Worm (Caenorhabditis elegans) whole organism, L3 larva: ENCODE measurements around the gene K01C8.2.

Experiments used
- ZK546.5 ChIP-seq: sonication (generic microtip); optimal IDR thresholded peaks from 2 replicates; lab custom pipeline; 2017; ENCODE audit warnings: missing biosample characterization, missing genetic modification characterization
- ama-1 ChIP-seq: fragments of 150-350 bp; optimal IDR thresholded peaks from 2 replicates; lab custom pipeline; 2018
- ceh-82 ChIP-seq: fragments of 150-350 bp; optimal IDR thresholded peaks from 2 replicates; lab custom pipeline; 2014; ENCODE audit warnings: missing biosample characterization, missing genetic modification characterization
- fkh-10 ChIP-seq: sonication (generic microtip); optimal IDR thresholded peaks from 2 replicates; lab custom pipeline; 2017; ENCODE audit warnings: missing biosample characterization, missing genetic modification reagents, missing genetic modification characterization
- fos-1 ChIP-seq: fragments of 150-350 bp; optimal IDR thresholded peaks from 2 replicates; lab custom pipeline; 2014; ENCODE audit warnings: missing biosample characterization, missing genetic modification characterization
- lsy-12 ChIP-seq: sonication (generic microtip); optimal IDR thresholded peaks from 2 replicates; lab custom pipeline; 2016; ENCODE audit warnings: mild to moderate bottlenecking, missing genetic modification characterization, missing compliant biosample characterization
- zag-1 ChIP-seq: fragments of 150-350 bp; optimal IDR thresholded peaks from 2 replicates; lab custom pipeline; 2014; ENCODE audit warnings: missing biosample characterization, missing genetic modification characterization

- TF ChIP-seq ceh-82 (tag; lab: Kevin White, UChicago), result no peak
- no peak for TF ChIP-seq zag-1 (tag; lab: Kevin White, UChicago)
- no peak for TF ChIP-seq ZK546.5
- no peak for TF ChIP-seq fos-1 (tag; lab: Kevin White, UChicago)
- no peak for TF ChIP-seq fkh-10 (GFP tag; lab: Kevin White, UChicago)
- TF ChIP-seq ama-1 (lab: Kevin White, UChicago), result no peak
- no peak for TF ChIP-seq lsy-12 (tag; lab: Kevin White, UChicago)
These were observed 10.2 kb downstream of the K01C8.2 start, which contains the start of gene F35C11.6 for ce11 chrII:8259038-8259437.
